Worm (Caenorhabditis elegans): ENCODE measurements around the gene scb-1.
A peak's percentile ranks its signal among the peaks of the same experiment; 100 is the strongest.

The scb-1 gene

DNA sequence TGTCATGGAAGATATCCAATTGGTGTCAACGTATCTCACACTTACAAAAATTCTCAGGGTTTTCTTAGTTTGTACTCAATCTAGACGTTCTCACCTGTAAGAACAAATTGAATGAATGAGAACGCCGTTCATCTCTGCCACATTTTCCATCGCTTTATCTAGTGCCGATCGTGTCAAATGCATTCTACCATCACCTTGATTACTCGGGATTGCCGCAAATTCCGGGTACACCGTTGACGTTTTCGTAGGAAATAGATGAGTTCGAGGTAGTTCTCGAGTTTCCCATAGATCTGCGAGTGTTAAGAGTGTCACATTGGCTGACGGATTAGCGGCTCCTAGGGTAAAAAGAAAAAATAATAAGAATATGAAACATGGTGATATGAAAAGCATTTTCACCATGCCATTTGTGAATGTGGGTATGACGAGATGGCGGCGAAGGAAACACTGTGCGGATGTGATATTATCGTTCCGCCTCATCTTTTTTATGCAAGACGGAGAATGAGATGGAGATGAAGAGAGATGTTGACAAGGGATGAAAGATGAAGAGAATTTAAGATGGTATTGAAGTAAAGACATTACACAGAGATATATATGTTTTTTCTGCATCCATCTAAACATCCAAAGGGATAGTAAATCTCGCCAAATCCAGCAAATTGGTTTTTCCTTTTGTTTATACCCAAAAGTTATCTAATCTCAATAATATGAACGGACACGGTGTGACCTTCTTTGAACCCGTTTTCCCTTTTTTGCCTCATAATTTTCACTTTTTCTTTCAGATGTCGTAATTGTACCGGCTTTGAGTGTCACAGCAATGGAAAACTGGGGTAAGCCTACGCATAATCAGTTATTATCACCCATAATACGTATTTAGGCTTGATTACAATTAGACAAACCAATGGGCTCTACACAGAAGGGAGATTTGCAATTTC is 26.1 kb downstream of the scb-1 start, which contains the start of gene lact-8:
Gene lact-8, minus strand, starts transcription at position 445 of the 929 bp plus-strand sequence.
- TF ChIP-seq nhr-25 (tag; optimal IDR thresholded peaks at IDR 0.05) (peak; percentile 13), elt-1 (tag; optimal IDR thresholded peaks at IDR 0.05) (peak; percentile 65), zag-1 (tag; optimal IDR thresholded peaks at IDR 0.05) (no peak)

DNA sequence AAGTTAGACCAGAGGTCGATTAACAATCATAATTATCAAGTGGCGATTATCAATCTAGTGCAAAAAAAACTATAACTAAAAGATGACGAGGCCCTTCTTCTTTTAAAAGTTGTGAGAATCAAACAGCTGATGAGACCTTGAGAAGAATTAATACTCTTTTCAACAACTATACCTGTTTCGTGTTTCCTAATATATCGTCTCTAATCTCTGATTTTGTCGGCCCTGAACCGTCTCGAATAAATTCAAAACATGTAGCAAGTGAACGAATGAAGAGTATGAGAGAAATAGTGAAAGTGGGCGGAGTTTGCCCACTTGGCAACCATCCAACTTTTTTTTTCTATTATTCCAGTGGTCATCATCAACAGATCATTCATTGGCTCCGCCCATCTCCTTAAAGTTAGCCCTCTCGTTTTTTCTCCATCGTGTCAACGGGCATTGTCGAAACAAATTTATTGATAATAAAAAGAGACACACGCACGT is 31.9 kb downstream of the scb-1 start, which contains the start of gene Y42A5A.1:
Gene Y42A5A.1, plus strand, starts transcription at position 430 of the 480 bp plus-strand sequence.
- TF ChIP-seq nhr-25 (tag; optimal IDR thresholded peaks at IDR 0.05) (peak; percentile 3), nhr-43 (tag; optimal IDR thresholded peaks at IDR 0.05; ENCODE audit: poor library complexity, severe bottlenecking) (no peak), lin-15B (tag; optimal IDR thresholded peaks at IDR 0.05) (no peak)

DNA sequence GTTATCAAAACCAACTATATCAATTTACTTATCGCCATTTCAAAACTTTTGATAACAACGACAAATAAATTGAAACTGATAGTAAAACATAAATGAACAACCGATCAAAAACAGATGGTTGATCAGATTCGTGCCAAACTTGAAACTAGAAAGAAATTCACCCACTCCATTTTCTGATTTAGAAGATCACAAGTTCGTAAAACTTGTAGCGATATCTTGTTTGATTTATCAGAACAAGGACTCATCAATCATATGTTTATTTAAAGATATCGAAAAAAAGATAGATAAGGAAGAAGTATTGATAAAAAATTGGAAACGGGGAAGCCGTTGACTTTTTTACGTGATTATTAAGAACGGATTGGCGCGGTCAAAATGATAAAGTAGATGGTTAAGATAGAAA is 32.4 kb downstream of the scb-1 start:
- TF ChIP-seq nhr-237 (tag; optimal IDR thresholded peaks at IDR 0.05): no peak
- TF ChIP-seq pqm-1 (tag; optimal IDR thresholded peaks at IDR 0.05): peak; percentile 35
- no peak for TF ChIP-seq pha-4 (tag; optimal IDR thresholded peaks at IDR 0.05)
- TF ChIP-seq elt-3 (tag; optimal IDR thresholded peaks at IDR 0.05): no peak
- TF ChIP-seq aly-2 (tag; optimal IDR thresholded peaks at IDR 0.05): no peak
- TF ChIP-seq elt-2 (tag; optimal IDR thresholded peaks at IDR 0.05): peak; percentile 85

DNA sequence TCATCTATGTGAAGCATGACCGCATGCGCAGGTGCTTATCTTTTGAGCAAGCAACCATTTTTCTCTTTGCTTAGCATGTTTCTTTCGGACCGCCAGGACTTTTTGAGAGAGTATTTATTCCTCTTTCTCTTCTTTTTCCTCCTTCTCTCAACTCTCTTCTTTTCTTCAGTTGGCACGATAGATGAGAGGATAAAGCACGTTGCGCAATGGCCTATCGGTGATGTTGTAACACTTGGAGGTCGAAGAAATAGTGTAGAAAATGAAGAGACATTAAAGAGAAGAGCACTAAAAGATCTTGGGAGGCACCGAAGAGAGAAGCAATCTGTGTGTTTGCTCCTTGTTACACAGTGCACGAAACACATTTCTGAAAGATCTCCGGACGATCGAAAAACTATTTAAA is 35.8 kb downstream of the scb-1 start:
- TF ChIP-seq nfya-1 (tag; optimal IDR thresholded peaks at IDR 0.05; ENCODE audit: insufficient read depth) (peak; percentile 73), nhr-25 (tag; optimal IDR thresholded peaks at IDR 0.05) (no peak), egl-5 (tag; optimal IDR thresholded peaks at IDR 0.05) (no peak), hmg-11 (tag; optimal IDR thresholded peaks at IDR 0.05) (peak; percentile 21), mdl-1 (tag; optimal IDR thresholded peaks at IDR 0.05) (peak; percentile 57), lin-39 (tag; optimal IDR thresholded peaks at IDR 0.05) (peak; percentile 71), jun-1 (tag; optimal IDR thresholded peaks at IDR 0.05) (no peak)

DNA sequence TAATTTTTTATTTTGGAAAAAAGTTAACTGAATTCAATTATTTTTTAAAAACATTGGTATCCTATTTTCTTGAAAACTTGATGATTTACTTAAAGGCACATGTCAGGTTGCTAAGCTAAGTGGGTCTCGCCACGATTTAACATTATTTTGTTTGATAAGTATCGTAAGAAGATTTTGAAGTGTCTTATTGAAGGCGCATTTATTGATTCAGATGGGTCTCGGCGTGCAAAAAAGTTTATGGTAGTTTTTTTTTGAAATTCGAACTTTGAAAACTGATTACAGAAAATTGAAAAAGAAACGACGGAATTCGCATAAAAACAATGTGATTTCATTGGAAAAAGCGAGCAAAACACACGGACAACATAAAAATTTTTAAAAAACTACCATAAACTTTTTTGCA is 36.5 kb downstream of the scb-1 start:
- TF ChIP-seq fkh-10 (GFP tag; optimal IDR thresholded peaks at IDR 0.05): no peak
- TF ChIP-seq nfya-1 (tag; optimal IDR thresholded peaks at IDR 0.05; ENCODE audit: insufficient read depth): no peak
- no peak for TF ChIP-seq ama-1 (optimal IDR thresholded peaks at IDR 0.05)
- no peak for TF ChIP-seq elt-1 (tag; optimal IDR thresholded peaks at IDR 0.05)
- TF ChIP-seq fos-1 (tag; optimal IDR thresholded peaks at IDR 0.05): no peak
- no peak for TF ChIP-seq unc-62 (GFP tag; optimal IDR thresholded peaks at IDR 0.05)
- no peak for TF ChIP-seq R02D3.7 (tag; optimal IDR thresholded peaks at IDR 0.05)
- no peak for TF ChIP-seq elt-3 (tag; optimal IDR thresholded peaks at IDR 0.05)
- TF ChIP-seq ztf-11 (tag; optimal IDR thresholded peaks at IDR 0.05): no peak
- no peak for TF ChIP-seq unc-39 (tag; optimal IDR thresholded peaks at IDR 0.05)
- TF ChIP-seq mdl-1 (tag; optimal IDR thresholded peaks at IDR 0.05): no peak
- no peak for TF ChIP-seq jun-1 (tag; optimal IDR thresholded peaks at IDR 0.05)
- TF ChIP-seq nhr-12 (tag; optimal IDR thresholded peaks at IDR 0.05): no peak
- no peak for TF ChIP-seq ZK546.5 (tag; optimal IDR thresholded peaks at IDR 0.05)
- TF ChIP-seq nhr-77 (tag; optimal IDR thresholded peaks at IDR 0.05): no peak
- TF ChIP-seq zag-1 (tag; optimal IDR thresholded peaks at IDR 0.05): no peak
- no peak for TF ChIP-seq nhr-76 (tag; optimal IDR thresholded peaks at IDR 0.05)

DNA sequence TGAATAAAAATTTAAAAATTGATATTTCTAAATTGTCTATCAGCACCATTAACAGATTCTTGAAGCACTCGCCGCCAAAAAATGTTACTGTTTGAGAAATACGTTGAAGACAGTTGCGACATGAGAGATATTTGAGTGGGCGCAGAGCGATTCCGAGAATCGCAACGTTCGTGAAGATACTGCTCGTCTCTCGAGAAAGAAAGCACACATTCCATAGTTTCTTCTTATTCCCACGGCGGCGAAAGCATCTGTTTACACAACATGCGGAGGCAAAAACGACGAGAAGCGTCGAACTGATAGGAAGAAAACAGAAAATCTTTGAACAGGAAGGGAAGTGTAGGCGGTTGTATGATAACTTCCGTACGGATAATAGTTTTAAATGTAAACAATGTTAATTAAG is 37.0 kb downstream of the scb-1 start:
- TF ChIP-seq nhr-25 (tag; optimal IDR thresholded peaks at IDR 0.05) (no peak), eor-1 (tag; optimal IDR thresholded peaks at IDR 0.05) (no peak), zag-1 (tag; optimal IDR thresholded peaks at IDR 0.05) (no peak), ztf-11 (tag; optimal IDR thresholded peaks at IDR 0.05) (no peak), tbx-2 (tag; optimal IDR thresholded peaks at IDR 0.05) (peak; percentile 17), aly-2 (tag; optimal IDR thresholded peaks at IDR 0.05) (no peak), ceh-16 (tag; optimal IDR thresholded peaks at IDR 0.05) (no peak), ceh-9 (tag; optimal IDR thresholded peaks at IDR 0.05) (no peak), nhr-76 (tag; optimal IDR thresholded peaks at IDR 0.05) (no peak), ztf-4 (tag; optimal IDR thresholded peaks at IDR 0.05) (no peak), skn-1 (tag; optimal IDR thresholded peaks at IDR 0.05) (no peak), hmg-11 (tag; optimal IDR thresholded peaks at IDR 0.05) (no peak), nhr-77 (tag; optimal IDR thresholded peaks at IDR 0.05) (no peak), elt-1 (tag; optimal IDR thresholded peaks at IDR 0.05) (no peak), snpc-4 (tag; optimal IDR thresholded peaks at IDR 0.05) (no peak), unc-62 (GFP tag; optimal IDR thresholded peaks at IDR 0.05) (no peak), nhr-237 (tag; optimal IDR thresholded peaks at IDR 0.05) (no peak), mdl-1 (tag; optimal IDR thresholded peaks at IDR 0.05) (no peak), ama-1 (optimal IDR thresholded peaks at IDR 0.05) (peak; percentile 75), nhr-12 (tag; optimal IDR thresholded peaks at IDR 0.05) (no peak), ceh-28 (tag; optimal IDR thresholded peaks at IDR 0.05) (peak; percentile 1), nhr-43 (tag; optimal IDR thresholded peaks at IDR 0.05; ENCODE audit: poor library complexity, severe bottlenecking) (no peak), egl-5 (tag; optimal IDR thresholded peaks at IDR 0.05) (no peak), fkh-2 (tag; optimal IDR thresholded peaks at IDR 0.05) (no peak), pha-4 (tag; optimal IDR thresholded peaks at IDR 0.05) (peak; percentile 36), nhr-67 (tag; optimal IDR thresholded peaks at IDR 0.05) (no peak), fkh-10 (GFP tag; optimal IDR thresholded peaks at IDR 0.05) (no peak), fos-1 (tag; optimal IDR thresholded peaks at IDR 0.05) (no peak), lin-39 (tag; optimal IDR thresholded peaks at IDR 0.05) (no peak), R02D3.7 (tag; optimal IDR thresholded peaks at IDR 0.05) (no peak)
